Worm (Caenorhabditis elegans) whole organism, mixed stage, embryonic: ENCODE measurements around the gene dhs-28.

Experiments used
- bed-3 ChIP-seq: fragments of 200-800 bp; sonication (Bioruptor generic); optimal IDR thresholded peaks from 3 replicates; lab custom pipeline; 2018; ENCODE audit warnings: mild to moderate bottlenecking, missing genetic modification characterization, moderate library complexity, missing compliant biosample characterization
- blmp-1 ChIP-seq: fragments of 150-350 bp; optimal IDR thresholded peaks from 2 replicates; lab custom pipeline; 2014; ENCODE audit warnings: missing biosample characterization, missing genetic modification characterization
- ceh-39 ChIP-seq: fragments of 150-350 bp; optimal IDR thresholded peaks from 2 replicates; lab custom pipeline; 2014; ENCODE audit warnings: missing biosample characterization, missing genetic modification characterization
- ceh-43 ChIP-seq: fragments of 200-800 bp; sonication (Bioruptor generic); optimal IDR thresholded peaks from 2 replicates; lab custom pipeline; 2018; ENCODE audit warnings: mild to moderate bottlenecking, missing genetic modification characterization, moderate library complexity, missing compliant biosample characterization
- ceh-83 ChIP-seq: fragments of 200-800 bp; sonication (Bioruptor generic); optimal IDR thresholded peaks from 2 replicates; lab custom pipeline; 2018; ENCODE audit warnings: mild to moderate bottlenecking, missing genetic modification characterization, missing compliant biosample characterization
- ces-1 ChIP-seq: fragments of 150-350 bp; optimal IDR thresholded peaks from 2 replicates; lab custom pipeline; 2014; ENCODE audit warnings: missing biosample characterization, missing genetic modification reagents, missing genetic modification characterization
- cnd-1 ChIP-seq: fragments of 200-800 bp; sonication (Bioruptor generic); optimal IDR thresholded peaks from 2 replicates; lab custom pipeline; 2018; ENCODE audit warnings: mild to moderate bottlenecking, missing genetic modification characterization, missing compliant biosample characterization
- drap-1 ChIP-seq: fragments of 200-800 bp; sonication (Bioruptor generic); optimal IDR thresholded peaks from 3 replicates; lab custom pipeline; 2018; ENCODE audit warnings: mild to moderate bottlenecking, missing genetic modification characterization, missing compliant biosample characterization
- ham-2 ChIP-seq: fragments of 200-800 bp; sonication (Bioruptor generic); optimal IDR thresholded peaks from 2 replicates; lab custom pipeline; 2018; ENCODE audit warnings: mild to moderate bottlenecking, missing genetic modification characterization, missing compliant biosample characterization
- hlh-1 ChIP-seq: fragments of 150-350 bp; optimal IDR thresholded peaks from 2 replicates; lab custom pipeline; 2014; ENCODE audit warnings: missing biosample characterization, missing genetic modification reagents, missing genetic modification characterization
- lin-13 ChIP-seq: fragments of 150-350 bp; optimal IDR thresholded peaks from 2 replicates; lab custom pipeline; 2014; ENCODE audit warnings: missing biosample characterization, missing genetic modification characterization
- lin-32 ChIP-seq: fragments of 200-800 bp; sonication (Bioruptor generic); optimal IDR thresholded peaks from 2 replicates; lab custom pipeline; 2018; ENCODE audit warnings: mild to moderate bottlenecking, missing genetic modification characterization, missing compliant biosample characterization
- lsy-2 ChIP-seq: fragments of 150-350 bp; optimal IDR thresholded peaks from 2 replicates; lab custom pipeline; 2014; ENCODE audit warnings: missing biosample characterization, missing genetic modification characterization
- mab-5 ChIP-seq: fragments of 150-350 bp; optimal IDR thresholded peaks from 2 replicates; lab custom pipeline; 2014; ENCODE audit warnings: missing biosample characterization, missing genetic modification characterization
- mep-1 ChIP-seq: fragments of 150-350 bp; optimal IDR thresholded peaks from 2 replicates; lab custom pipeline; 2017; ENCODE audit warnings: missing biosample characterization, missing genetic modification reagents, missing genetic modification characterization, inconsistent platforms
- mls-2 ChIP-seq: sonication (generic microtip); optimal IDR thresholded peaks from 2 replicates; lab custom pipeline; 2016; ENCODE audit warnings: mild to moderate bottlenecking, missing genetic modification characterization, moderate library complexity, missing compliant biosample characterization
- nhr-12 ChIP-seq: fragments of 150-350 bp; optimal IDR thresholded peaks from 2 replicates; lab custom pipeline; 2014; ENCODE audit warnings: missing biosample characterization, missing genetic modification characterization
- nhr-2 ChIP-seq: fragments of 150-350 bp; optimal IDR thresholded peaks from 2 replicates; lab custom pipeline; 2014; ENCODE audit warnings: missing biosample characterization, missing genetic modification characterization
- nhr-237 ChIP-seq: fragments of 150-350 bp; optimal IDR thresholded peaks from 2 replicates; lab custom pipeline; 2014; ENCODE audit warnings: missing biosample characterization, missing genetic modification characterization
- nhr-28 ChIP-seq: fragments of 150-350 bp; optimal IDR thresholded peaks from 2 replicates; lab custom pipeline; 2014; ENCODE audit warnings: missing biosample characterization, missing genetic modification characterization
- nhr-76 ChIP-seq: sonication (generic microtip); optimal IDR thresholded peaks from 2 replicates; lab custom pipeline; 2017; ENCODE audit warnings: missing biosample characterization, missing genetic modification characterization
- pha-4 ChIP-seq: fragments of 150-350 bp; optimal IDR thresholded peaks from 2 replicates; lab custom pipeline; 2018; ENCODE audit warnings: missing biosample characterization, missing genetic modification reagents, missing genetic modification characterization
- sem-2 ChIP-seq: fragments of 200-800 bp; sonication (Bioruptor generic); optimal IDR thresholded peaks from 2 replicates; lab custom pipeline; 2018; ENCODE audit warnings: mild to moderate bottlenecking, missing genetic modification characterization, missing compliant biosample characterization
- snpc-4 ChIP-seq: fragments of 150-350 bp; optimal IDR thresholded peaks from 2 replicates; lab custom pipeline; 2014; ENCODE audit warnings: missing biosample characterization, missing genetic modification characterization
- sptf-1 ChIP-seq: sonication (generic microtip); optimal IDR thresholded peaks from 2 replicates; lab custom pipeline; 2017; ENCODE audit warnings: mild to moderate bottlenecking, missing genetic modification characterization, moderate library complexity, missing compliant biosample characterization
- tbx-8 ChIP-seq: fragments of 200-800 bp; sonication (Bioruptor generic); optimal IDR thresholded peaks from 2 replicates; lab custom pipeline; 2018; ENCODE audit warnings: mild to moderate bottlenecking, missing genetic modification characterization, moderate library complexity, missing compliant biosample characterization
- unc-120 ChIP-seq: sonication (generic microtip); optimal IDR thresholded peaks from 2 replicates; lab custom pipeline; 2017; ENCODE audit warnings: missing genetic modification characterization, missing compliant biosample characterization; ENCODE audit not compliant: poor library complexity, severe bottlenecking
- unc-62 ChIP-seq: fragments of 150-350 bp; optimal IDR thresholded peaks from 2 replicates; lab custom pipeline; 2014; ENCODE audit warnings: missing biosample characterization, missing genetic modification reagents, missing genetic modification characterization
- ztf-11 ChIP-seq: fragments of 150-350 bp; optimal IDR thresholded peaks from 2 replicates; lab custom pipeline; 2014; ENCODE audit warnings: missing biosample characterization, missing genetic modification characterization

The dhs-28 gene

DNA sequence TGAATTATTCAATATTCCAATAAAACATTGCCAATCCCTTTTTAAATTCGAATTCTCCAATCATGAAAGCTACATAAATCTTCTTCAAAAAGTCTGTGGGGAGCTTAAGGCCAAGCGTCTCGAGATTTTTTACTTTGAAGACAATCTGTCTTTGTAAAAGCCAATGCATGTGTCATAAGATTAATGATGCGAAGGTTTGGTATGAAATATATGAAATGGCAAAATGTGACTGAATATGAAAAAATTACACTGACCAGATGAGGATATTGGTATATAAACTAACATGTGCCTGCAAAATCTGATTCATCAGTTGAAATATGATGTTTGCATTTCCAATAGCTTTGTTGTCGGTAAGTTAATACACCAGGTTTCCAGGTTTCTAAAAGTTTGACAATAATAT lies 27.7 kb downstream of the dhs-28 start, which contains the start of gene C53B7.2:
Gene C53B7.2 (plus strand): TSS at position 301 of the 400 bp plus-strand sequence.
- TF ChIP-seq ham-2 (GFP tag; lab: Kevin White, UChicago) = no peak
- TF ChIP-seq nhr-76 (tag; lab: Kevin White, UChicago) = no peak
- TF ChIP-seq sem-2 (GFP tag; lab: Kevin White, UChicago) = no peak
- no peak for TF ChIP-seq lin-32 (GFP tag; lab: Kevin White, UChicago)
- TF ChIP-seq sptf-1 (tag; lab: Kevin White, UChicago) = no peak
- no peak for TF ChIP-seq ceh-83 (GFP tag; lab: Kevin White, UChicago)
- TF ChIP-seq ceh-39 (tag; lab: Kevin White, UChicago) = no peak

DNA sequence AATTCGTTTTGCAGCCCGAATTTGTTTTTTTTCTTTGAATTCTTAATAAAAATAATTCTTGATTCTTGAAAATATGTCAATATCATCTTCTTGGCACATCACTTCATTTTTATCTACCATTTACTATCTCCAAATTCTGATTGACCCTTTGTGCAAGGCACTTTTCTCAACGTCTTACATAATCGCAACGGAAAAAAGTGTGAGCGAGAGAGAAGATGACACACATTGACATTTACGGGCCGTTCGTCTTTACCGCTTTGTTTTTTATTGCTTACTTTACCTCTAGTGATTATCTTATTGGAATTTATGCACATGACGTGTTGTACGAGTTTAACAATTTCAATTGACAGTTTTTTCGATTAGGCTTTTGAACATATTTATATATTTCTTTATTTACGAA lies 30.4 kb downstream of the dhs-28 start:
- no peak for TF ChIP-seq ceh-43 (GFP tag; lab: Kevin White, UChicago)
- TF ChIP-seq blmp-1 = no peak
- TF ChIP-seq nhr-76 (tag; lab: Kevin White, UChicago) = no peak
- no peak for TF ChIP-seq pha-4 (tag; lab: Kevin White, UChicago)
- no peak for TF ChIP-seq bed-3 (GFP tag; lab: Kevin White, UChicago)
- no peak for TF ChIP-seq mab-5 (tag; lab: Kevin White, UChicago)
- TF ChIP-seq lin-32 (GFP tag; lab: Kevin White, UChicago) = no peak
- TF ChIP-seq mep-1 (tag; lab: Kevin White, UChicago) = no peak
- no peak for TF ChIP-seq hlh-1 (tag; lab: Kevin White, UChicago)
- TF ChIP-seq nhr-237 (tag; lab: Kevin White, UChicago) = no peak
- no peak for TF ChIP-seq nhr-28 (tag; lab: Kevin White, UChicago)
- TF ChIP-seq ham-2 (GFP tag; lab: Kevin White, UChicago) = no peak
- TF ChIP-seq tbx-8 (GFP tag; lab: Kevin White, UChicago) = no peak
- no peak for TF ChIP-seq lsy-2 (tag; lab: Kevin White, UChicago)
- no peak for TF ChIP-seq cnd-1 (tag; lab: Kevin White, UChicago)

DNA sequence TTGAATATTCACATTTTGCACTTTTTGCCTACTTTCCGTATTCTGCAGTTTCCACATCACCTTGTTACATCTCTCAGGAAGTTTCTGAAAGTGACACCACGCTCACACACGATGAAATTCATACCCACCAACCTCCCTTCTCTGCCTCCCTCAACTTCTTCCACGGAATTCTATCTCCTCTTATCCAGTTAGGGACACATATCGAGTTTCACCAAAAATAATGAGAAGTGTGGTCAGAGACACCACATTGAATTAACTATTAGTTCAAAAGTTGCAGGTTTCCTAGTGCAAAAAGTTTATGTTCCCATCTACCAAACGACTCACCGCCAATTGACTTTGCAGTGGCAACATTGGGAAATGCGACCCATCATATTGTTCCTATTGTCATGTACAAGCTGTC lies 32.2 kb downstream of the dhs-28 start:
- no peak for TF ChIP-seq ham-2 (GFP tag; lab: Kevin White, UChicago)
- peak; percentile 38 for TF ChIP-seq ces-1 (GFP tag; lab: Kevin White, UChicago)

DNA sequence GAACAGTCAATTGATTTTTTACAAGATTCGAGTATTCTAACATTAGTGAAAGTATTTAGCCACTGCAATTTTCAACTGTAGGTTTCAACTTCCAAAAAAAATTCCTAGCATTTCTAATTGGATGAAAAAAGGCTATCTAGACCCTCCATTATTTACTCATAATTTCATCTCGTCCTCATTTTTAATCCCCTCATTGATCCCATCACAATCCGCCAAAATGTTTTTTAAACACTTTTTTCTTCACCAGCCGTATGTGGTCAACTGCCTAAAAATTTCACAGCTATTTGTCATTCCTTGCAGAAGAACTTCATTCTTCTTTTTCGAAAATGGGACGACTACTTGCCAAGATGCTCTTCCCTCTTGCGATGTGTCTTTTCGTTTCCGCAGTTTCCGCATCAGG lies 35.1 kb downstream of the dhs-28 start, which contains the start of gene rig-3:
Gene rig-3 (plus strand): TSS at position 301 of the 400 bp plus-strand sequence.
- TF ChIP-seq ceh-43 (GFP tag; lab: Kevin White, UChicago) = no peak

DNA sequence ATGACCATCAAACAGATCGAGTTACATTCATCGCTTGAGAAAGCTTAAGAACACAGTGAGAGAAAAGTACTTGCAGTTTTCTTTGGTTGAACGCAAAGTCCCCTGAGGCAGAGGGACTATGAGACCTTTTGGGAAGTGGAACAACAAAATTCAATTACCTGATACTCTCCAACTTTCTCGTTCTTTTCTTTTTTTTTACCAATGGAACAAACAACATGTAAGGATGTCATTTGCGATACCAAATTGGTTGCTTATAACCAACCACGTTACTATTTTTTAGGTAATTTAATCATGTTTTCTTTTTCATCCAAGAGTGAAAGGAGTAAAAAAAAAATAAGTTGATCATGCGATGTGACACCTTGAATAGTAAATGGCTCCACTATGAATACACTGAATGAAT lies 38.6 kb downstream of the dhs-28 start:
- no peak for TF ChIP-seq drap-1 (GFP tag; lab: Kevin White, UChicago)
- TF ChIP-seq ces-1 (GFP tag; lab: Kevin White, UChicago) = peak; percentile 67

DNA sequence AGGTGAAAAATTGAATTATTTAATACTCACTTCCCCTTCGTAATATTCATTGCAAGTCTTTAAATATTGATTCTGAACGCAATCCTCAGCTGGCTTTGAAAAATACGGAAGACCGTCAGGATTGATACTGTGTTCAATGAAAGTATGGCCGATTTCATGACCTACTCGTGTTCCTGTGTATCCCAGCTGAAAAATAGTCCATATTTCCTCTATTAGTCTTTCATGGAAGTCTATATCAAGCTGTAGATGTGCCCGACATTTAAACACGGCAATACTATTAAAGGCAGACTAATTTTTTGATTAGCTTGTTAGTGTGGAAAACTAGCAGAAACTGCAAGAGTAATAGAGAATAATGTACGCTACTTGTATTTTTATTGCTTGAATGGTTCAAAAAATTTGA lies 43.3 kb downstream of the dhs-28 start:
- TF ChIP-seq ham-2 (GFP tag; lab: Kevin White, UChicago) (no peak), nhr-2 (tag; lab: Kevin White, UChicago) (no peak)

DNA sequence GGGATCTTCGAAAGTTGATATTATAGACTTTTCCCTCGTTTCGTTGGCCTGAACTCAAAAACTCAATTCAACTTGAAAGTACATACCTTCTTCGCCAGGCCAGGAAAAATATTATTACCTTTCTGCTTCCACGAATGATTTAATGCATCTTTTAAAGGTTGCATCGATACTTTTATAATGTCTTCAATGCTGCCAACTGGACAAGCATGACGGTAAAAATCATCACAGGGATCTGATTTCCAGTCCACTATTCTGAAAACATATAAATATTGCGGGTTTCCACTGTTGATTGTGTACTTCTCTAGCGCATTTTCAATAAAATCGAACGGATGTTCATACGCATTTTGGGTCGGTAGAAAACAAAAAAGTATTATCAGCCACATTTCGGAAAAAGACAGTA lies 44.8 kb downstream of the dhs-28 start, which contains the start of gene nep-4:
Gene nep-4 (minus strand): TSS at position 393 of the 400 bp plus-strand sequence.
- no peak for TF ChIP-seq lsy-2 (tag; lab: Kevin White, UChicago)
- no peak for TF ChIP-seq hlh-1 (tag; lab: Kevin White, UChicago)
- no peak for TF ChIP-seq ceh-83 (GFP tag; lab: Kevin White, UChicago)
- TF ChIP-seq mep-1 (tag; lab: Kevin White, UChicago) = no peak
- TF ChIP-seq ztf-11 (tag; lab: Kevin White, UChicago) = no peak
- TF ChIP-seq nhr-12 (tag; lab: Kevin White, UChicago) = no peak
- TF ChIP-seq nhr-76 (tag; lab: Kevin White, UChicago) = no peak
- no peak for TF ChIP-seq unc-62 (GFP tag; lab: Kevin White, UChicago)
- no peak for TF ChIP-seq unc-120 (tag; lab: Kevin White, UChicago)
- TF ChIP-seq lin-13 = no peak
- no peak for TF ChIP-seq ceh-39 (tag; lab: Kevin White, UChicago)
- TF ChIP-seq mab-5 (tag; lab: Kevin White, UChicago) = no peak
- TF ChIP-seq snpc-4 (tag; lab: Kevin White, UChicago) = no peak
- TF ChIP-seq cnd-1 (tag; lab: Kevin White, UChicago) = no peak
- TF ChIP-seq mls-2 = no peak
- no peak for TF ChIP-seq ces-1 (GFP tag; lab: Kevin White, UChicago)
- TF ChIP-seq nhr-28 (tag; lab: Kevin White, UChicago) = no peak
- no peak for TF ChIP-seq tbx-8 (GFP tag; lab: Kevin White, UChicago)
